Worm (Caenorhabditis elegans) whole organism, L1 larva: ENCODE measurements around the gene irld-47.

ENCODE experiments used
- C04F5.9 ChIP-seq: sonication (generic microtip); optimal IDR thresholded peaks from 2 replicates; lab custom pipeline; 2016; ENCODE audit warnings: missing genetic modification characterization, missing compliant biosample characterization
- C16A3.4 ChIP-seq: fragments of 150-350 bp; optimal IDR thresholded peaks from 2 replicates; lab custom pipeline; 2014; ENCODE audit warnings: missing biosample characterization, missing genetic modification characterization
- F16B12.6 ChIP-seq: fragments of 150-350 bp; optimal IDR thresholded peaks from 2 replicates; lab custom pipeline; 2014; ENCODE audit warnings: missing biosample characterization, missing genetic modification characterization
- alr-1 ChIP-seq: fragments of 200-800 bp; sonication (Bioruptor generic); optimal IDR thresholded peaks from 2 replicates; lab custom pipeline; 2018; ENCODE audit warnings: borderline replicate concordance, mild to moderate bottlenecking, missing genetic modification characterization, missing compliant biosample characterization
- blmp-1 ChIP-seq: fragments of 150-350 bp; optimal IDR thresholded peaks from 2 replicates; lab custom pipeline; 2014; ENCODE audit warnings: missing biosample characterization, missing genetic modification characterization
- ceh-82 ChIP-seq, 3 experiments: fragments of 150-350 bp in 1 of 3; sonication (generic microtip) in 2 of 3; optimal IDR thresholded peaks; 2 replicates each; lab custom pipeline; 2014 to 2017; ENCODE audit warnings: missing biosample characterization in 3 of 3, missing genetic modification characterization in 3 of 3
- ceh-88 ChIP-seq: fragments of 200-800 bp; sonication (Bioruptor generic); IDR thresholded peaks from 2 replicates; pipeline ENCODE4 v1.3.6; 2022; ENCODE audit warnings: missing genetic modification characterization, missing compliant biosample characterization
- dpl-1 ChIP-seq, 3 experiments: fragments of 150-350 bp in 2 of 3; sonication (generic microtip) in 1 of 3; optimal IDR thresholded peaks; 2 replicates each; lab custom pipeline; 2014 to 2017; ENCODE audit warnings: missing biosample characterization in 3 of 3, missing genetic modification characterization in 3 of 3, missing genetic modification reagents in 3 of 3
- efl-1 ChIP-seq, 4 experiments: fragments of 150-350 bp; optimal IDR thresholded peaks in 3 of 4; peaks in 1 of 4; 1 replicate in 1 of 4; 2 replicates in 3 of 4; lab custom pipeline; 2014; ENCODE audit warnings: missing biosample characterization in 2 of 4, missing genetic modification characterization in 2 of 4, missing genetic modification reagents in 2 of 4
- efl-3 ChIP-seq: fragments of 200-800 bp; sonication (Bioruptor generic); optimal IDR thresholded peaks from 2 replicates; lab custom pipeline; 2018; ENCODE audit warnings: mild to moderate bottlenecking, missing genetic modification characterization, missing compliant biosample characterization
- egl-13 ChIP-seq: sonication (generic microtip); optimal IDR thresholded peaks from 2 replicates; lab custom pipeline; 2016; ENCODE audit warnings: missing genotype, missing genetic modification reagents, missing genetic modification characterization, missing compliant biosample characterization
- egl-27 ChIP-seq, 2 experiments: fragments of 150-350 bp in 1 of 2; sonication (generic microtip); optimal IDR thresholded peaks; 3 replicates each; lab custom pipeline; 2017 to 2018; ENCODE audit warnings: missing biosample characterization in 2 of 2, missing genetic modification characterization in 2 of 2, missing genetic modification reagents in 2 of 2
- elt-2 ChIP-seq: sonication (generic microtip); optimal IDR thresholded peaks from 2 replicates; lab custom pipeline; 2016; ENCODE audit warnings: missing genetic modification characterization, mild to moderate bottlenecking, inconsistent platforms, missing compliant biosample characterization, missing genetic modification reagents
- elt-3 ChIP-seq, 6 experiments: fragments of 150-350 bp in 1 of 6; sonication (generic microtip); optimal IDR thresholded peaks; 2 replicates each; lab custom pipeline; 2017 to 2018; ENCODE audit warnings: missing biosample characterization in 6 of 6, missing genetic modification characterization in 6 of 6, inconsistent platforms in 1 of 6
- ets-5 ChIP-seq: fragments of 200-800 bp; sonication (Bioruptor generic); IDR thresholded peaks from 2 replicates; pipeline ENCODE4 v1.3.6; 2022; ENCODE audit warnings: missing genetic modification characterization, missing compliant biosample characterization
- fkh-10 ChIP-seq: sonication (generic microtip); optimal IDR thresholded peaks from 2 replicates; lab custom pipeline; 2017; ENCODE audit warnings: missing biosample characterization, missing genetic modification reagents, missing genetic modification characterization
- fos-1 ChIP-seq: fragments of 150-350 bp; optimal IDR thresholded peaks from 2 replicates; lab custom pipeline; 2014; ENCODE audit warnings: missing biosample characterization, missing genetic modification characterization
- hlh-17 ChIP-seq: fragments of 200-800 bp; sonication (Bioruptor generic); optimal IDR thresholded peaks from 2 replicates; lab custom pipeline; 2018; ENCODE audit warnings: missing genetic modification characterization, mild to moderate bottlenecking, missing compliant biosample characterization, moderate library complexity, borderline replicate concordance
- hlh-4 ChIP-seq: sonication (generic microtip); optimal IDR thresholded peaks from 2 replicates; lab custom pipeline; 2016; ENCODE audit warnings: mild to moderate bottlenecking, missing genetic modification characterization, missing compliant biosample characterization
- irx-1 ChIP-seq: sonication (generic microtip); optimal IDR thresholded peaks from 2 replicates; lab custom pipeline; 2016; ENCODE audit warnings: missing genetic modification characterization, missing compliant biosample characterization
- lin-15B ChIP-seq: fragments of 150-350 bp; sonication (generic microtip); optimal IDR thresholded peaks from 3 replicates; lab custom pipeline; 2014; ENCODE audit warnings: missing biosample characterization, missing genetic modification characterization
- lin-35 ChIP-seq, 2 experiments: fragments of 150-350 bp; optimal IDR thresholded peaks; 2 replicates each; lab custom pipeline; 2014; ENCODE audit warnings: missing biosample characterization in 2 of 2, missing genetic modification characterization in 2 of 2, missing genetic modification reagents in 2 of 2
- lin-39 ChIP-seq: fragments of 150-350 bp; optimal IDR thresholded peaks from 2 replicates; lab custom pipeline; 2014; ENCODE audit warnings: missing biosample characterization, missing genetic modification reagents, missing genetic modification characterization
- lir-3 ChIP-seq: sonication (generic microtip); optimal IDR thresholded peaks from 2 replicates; lab custom pipeline; 2016; ENCODE audit warnings: mild to moderate bottlenecking, missing genetic modification characterization, moderate library complexity, missing compliant biosample characterization; ENCODE audit not compliant: poor library complexity
- lsy-2 ChIP-seq, 2 experiments: fragments of 150-350 bp; optimal IDR thresholded peaks; 2 replicates each; lab custom pipeline; 2014; ENCODE audit warnings: missing biosample characterization in 2 of 2, missing genetic modification characterization in 2 of 2
- mef-2 ChIP-seq: fragments of 150-350 bp; optimal IDR thresholded peaks from 2 replicates; lab custom pipeline; 2014; ENCODE audit warnings: missing biosample characterization, missing genetic modification characterization
- nhr-19 ChIP-seq: fragments of 200-800 bp; sonication (Bioruptor generic); conservative IDR thresholded peaks from 2 replicates; pipeline ENCODE4 v1.3.6; 2022; ENCODE audit warnings: missing genetic modification characterization, missing compliant biosample characterization
- nhr-20 ChIP-seq: sonication (generic microtip); optimal IDR thresholded peaks from 2 replicates; lab custom pipeline; 2016; ENCODE audit warnings: mild to moderate bottlenecking, missing genetic modification characterization, missing compliant biosample characterization
- nhr-237 ChIP-seq: fragments of 150-350 bp; optimal IDR thresholded peaks from 2 replicates; lab custom pipeline; 2014; ENCODE audit warnings: missing biosample characterization, missing genetic modification characterization
- nhr-77 ChIP-seq: fragments of 150-350 bp; optimal IDR thresholded peaks from 2 replicates; lab custom pipeline; 2014; ENCODE audit warnings: missing biosample characterization, missing genetic modification characterization
- nhr-85 ChIP-seq: sonication (generic microtip); peaks from one replicate; lab custom pipeline; 2016; ENCODE audit warnings: missing genetic modification characterization, inconsistent platforms, missing compliant biosample characterization
- nhr-90 ChIP-seq: sonication (generic microtip); optimal IDR thresholded peaks from 2 replicates; lab custom pipeline; 2016; ENCODE audit warnings: mild to moderate bottlenecking, missing genetic modification characterization, missing compliant biosample characterization; ENCODE audit not compliant: poor library complexity
- pag-3 ChIP-seq: sonication (generic microtip); optimal IDR thresholded peaks from 2 replicates; lab custom pipeline; 2017; ENCODE audit warnings: missing genetic modification characterization, mild to moderate bottlenecking, missing compliant biosample characterization, antibody characterized with exemption, borderline replicate concordance; ENCODE audit not compliant: insufficient read depth
- pqm-1 ChIP-seq: sonication (generic microtip); optimal IDR thresholded peaks from 3 replicates; lab custom pipeline; 2017; ENCODE audit warnings: missing biosample characterization, missing genetic modification characterization
- skn-1 ChIP-seq: fragments of 150-350 bp; optimal IDR thresholded peaks from 2 replicates; lab custom pipeline; 2014; ENCODE audit warnings: missing biosample characterization, missing genetic modification characterization
- snu-23 ChIP-seq: sonication (generic microtip); optimal IDR thresholded peaks from 2 replicates; lab custom pipeline; 2016; ENCODE audit warnings: missing genetic modification characterization, missing compliant biosample characterization
- sox-4 ChIP-seq: sonication (generic microtip); optimal IDR thresholded peaks from 2 replicates; lab custom pipeline; 2016; ENCODE audit warnings: missing genetic modification characterization, missing compliant biosample characterization
- swsn-7 ChIP-seq: sonication (generic microtip); optimal IDR thresholded peaks from 2 replicates; lab custom pipeline; 2016; ENCODE audit warnings: missing genetic modification characterization, missing compliant biosample characterization
- tbx-2 ChIP-seq: sonication (generic microtip); optimal IDR thresholded peaks from 2 replicates; lab custom pipeline; 2016; ENCODE audit warnings: missing genetic modification characterization, missing compliant biosample characterization
- tlp-1 ChIP-seq: fragments of 150-350 bp; optimal IDR thresholded peaks from 2 replicates; lab custom pipeline; 2014; ENCODE audit warnings: missing biosample characterization, missing genetic modification characterization
- unc-130 ChIP-seq: fragments of 150-350 bp; optimal IDR thresholded peaks from 2 replicates; lab custom pipeline; 2017; ENCODE audit warnings: missing biosample characterization, missing genetic modification characterization, inconsistent platforms
- unc-30 ChIP-seq: sonication (generic microtip); optimal IDR thresholded peaks from 2 replicates; lab custom pipeline; 2017; ENCODE audit warnings: missing biosample characterization, missing genetic modification characterization
- unc-62 ChIP-seq: fragments of 150-350 bp; optimal IDR thresholded peaks from 2 replicates; lab custom pipeline; 2014; ENCODE audit warnings: missing biosample characterization, missing genetic modification reagents, missing genetic modification characterization
- zag-1 ChIP-seq: fragments of 150-350 bp; optimal IDR thresholded peaks from 2 replicates; lab custom pipeline; 2014; ENCODE audit warnings: missing biosample characterization, missing genetic modification characterization

Gene irld-47

DNA sequence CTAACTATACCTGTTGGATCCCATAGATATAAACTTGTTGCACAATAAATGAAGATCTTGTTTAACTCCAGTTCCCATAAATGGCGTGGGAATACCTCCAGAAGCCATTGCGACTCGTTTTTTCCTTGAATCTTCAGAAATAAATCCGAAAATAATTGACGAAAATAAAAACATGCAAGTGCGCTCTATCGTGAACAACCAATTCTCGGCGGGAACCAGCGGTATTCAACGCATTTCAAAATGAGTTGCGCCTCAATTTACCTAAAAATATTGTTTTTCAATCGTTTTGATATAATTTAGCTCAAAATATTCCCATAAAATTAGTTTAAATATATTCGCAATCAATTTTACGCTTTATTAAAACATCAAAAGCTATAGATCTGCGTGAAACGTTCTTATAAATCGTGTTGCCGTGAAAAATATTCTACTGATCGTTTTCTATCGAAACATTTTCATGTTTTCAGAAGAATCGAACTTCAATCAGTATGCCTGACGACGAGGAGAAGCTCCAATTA, 41.2 kb downstream of the irld-47 start, which contains the start of the genes snpc-1.1 and spdl-1 (continued):
- TF ChIP-seq nhr-77 (tag; lab: Kevin White, UChicago) (no peak), nhr-20 (tag; lab: Kevin White, UChicago) (no peak), lsy-2 (tag; optimal IDR thresholded peaks at IDR 0.05; lab: Kevin White, UChicago) (peak in 1 of 2 experiments; percentile 65), pag-3 (tag; lab: Kevin White, UChicago) (no peak), pqm-1 (no peak), lir-3 (tag; lab: Kevin White, UChicago) (no peak), nhr-237 (tag; lab: Kevin White, UChicago) (no peak), elt-2 (tag; lab: Kevin White, UChicago) (no peak), fos-1 (no peak), egl-27 (tag; optimal IDR thresholded peaks at IDR 0.05; lab: Kevin White, UChicago) (no peak), hlh-4 (tag; lab: Kevin White, UChicago) (no peak), fkh-10 (GFP tag; lab: Kevin White, UChicago) (no peak), tlp-1 (no peak), sox-4 (tag; lab: Kevin White, UChicago) (no peak), ceh-88 (no peak), F16B12.6 (tag; lab: Kevin White, UChicago) (no peak), mef-2 (tag; lab: Kevin White, UChicago) (no peak), nhr-85 (tag; lab: Kevin White, UChicago) (peak; percentile 5), lin-39 (tag; lab: Kevin White, UChicago) (no peak), efl-3 (GFP tag; lab: Kevin White, UChicago) (no peak), ceh-82 (tag; optimal IDR thresholded peaks at IDR 0.05; lab: Kevin White, UChicago) (peak in 1 of 3 experiments; percentile 7), lin-35 (GFP tag; optimal IDR thresholded peaks at IDR 0.05; lab: Kevin White, UChicago) (peak; percentile 67 to 91), alr-1 (tag; lab: Kevin White, UChicago) (no peak), skn-1 (tag; lab: Kevin White, UChicago) (peak; percentile 27), unc-30 (tag; lab: Kevin White, UChicago) (no peak), lin-15B (tag; lab: Kevin White, UChicago) (peak; percentile 1), hlh-17 (no peak), unc-130 (tag; lab: Kevin White, UChicago) (no peak), zag-1 (tag; lab: Kevin White, UChicago) (no peak), C04F5.9 (tag; lab: Kevin White, UChicago) (no peak), nhr-90 (tag; lab: Kevin White, UChicago) (no peak), egl-13 (no peak), C16A3.4 (peak; percentile 2), irx-1 (tag; lab: Kevin White, UChicago) (no peak), tbx-2 (tag; lab: Kevin White, UChicago) (no peak)

DNA sequence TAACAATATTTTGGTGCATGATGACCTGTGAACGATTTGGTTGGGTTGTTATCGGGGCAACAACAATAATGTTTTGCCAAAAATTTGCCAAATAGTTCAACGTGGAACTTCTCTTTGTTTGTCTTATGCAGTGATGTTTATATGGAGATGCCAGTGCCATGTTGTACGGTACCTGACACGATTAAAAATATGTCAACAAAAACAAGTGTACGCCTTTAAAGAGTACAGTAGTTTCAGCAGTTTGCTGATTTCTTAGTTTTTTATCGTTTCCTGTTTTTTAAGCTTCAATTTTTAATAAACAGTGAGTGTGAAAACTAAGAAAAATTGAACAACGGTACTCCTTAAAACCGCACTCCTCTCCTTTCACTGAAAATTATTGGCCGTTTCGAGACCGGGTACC, 44.1 kb downstream of the irld-47 start:
- TF ChIP-seq elt-2 (tag; lab: Kevin White, UChicago) (peak; percentile 4), snu-23 (no peak)

DNA sequence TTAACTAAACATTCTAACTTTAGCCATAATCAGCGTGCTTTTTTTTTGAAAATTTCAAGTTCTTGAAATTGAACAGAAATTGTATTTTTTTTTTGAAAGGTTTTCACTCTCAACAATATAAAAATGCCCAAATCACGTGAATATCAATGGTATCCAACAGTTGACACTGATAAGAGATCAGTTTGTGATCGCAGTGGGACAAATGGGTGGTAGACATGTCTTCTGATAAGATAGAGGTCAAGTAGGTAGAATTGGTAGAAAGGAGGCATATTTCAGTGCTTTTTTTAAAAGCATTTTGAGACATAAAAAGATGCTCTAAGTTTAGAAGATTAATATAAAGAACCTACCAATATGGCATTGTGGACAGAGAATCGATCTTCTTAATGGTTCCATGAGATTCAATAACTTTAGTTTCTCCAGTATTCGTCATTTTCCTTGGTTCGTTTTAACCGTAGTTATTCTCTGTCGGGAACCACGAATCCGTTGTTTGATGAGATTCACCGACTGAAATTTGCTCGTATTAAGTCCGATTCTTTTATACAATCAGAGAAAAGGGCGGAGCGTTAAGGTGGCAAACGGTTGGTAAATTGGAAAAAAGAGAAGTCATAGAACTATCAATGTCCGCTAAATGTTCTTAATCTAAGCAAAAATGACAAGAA, 44.9 kb downstream of the irld-47 start, which contains the start of gene mthf-1:
Gene mthf-1 (minus strand): TSS at position 504 of the 659 bp plus-strand sequence.
- no peak for TF ChIP-seq F16B12.6 (tag; lab: Kevin White, UChicago)
- TF ChIP-seq snu-23, result peak; percentile 1
- no peak for TF ChIP-seq pag-3 (tag; lab: Kevin White, UChicago)
- TF ChIP-seq elt-2 (tag; lab: Kevin White, UChicago), result peak; percentile 86
- TF ChIP-seq efl-1 (optimal IDR thresholded peaks at IDR 0.05; lab: Kevin White, UChicago), result no peak
- peak in 1 of 2 experiments; percentile 6 for TF ChIP-seq efl-1 (GFP tag; optimal IDR thresholded peaks at IDR 0.05 in 1 of 2; lab: Kevin White, UChicago)
- TF ChIP-seq swsn-7 (tag; lab: Kevin White, UChicago), result no peak
- TF ChIP-seq blmp-1, result peak; percentile 69
- TF ChIP-seq C16A3.4, result peak; percentile 2
- TF ChIP-seq nhr-20 (tag; lab: Kevin White, UChicago), result peak; percentile 41
- TF ChIP-seq nhr-90 (tag; lab: Kevin White, UChicago), result peak; percentile 66
- TF ChIP-seq unc-130 (tag; lab: Kevin White, UChicago), result no peak
- no peak for TF ChIP-seq ets-5 (GFP tag; lab: Robert Waterston, UW)
- peak in 1 of 2 experiments; percentile 60 for TF ChIP-seq lin-35 (GFP tag; optimal IDR thresholded peaks at IDR 0.05; lab: Kevin White, UChicago)
- TF ChIP-seq fkh-10 (GFP tag; lab: Kevin White, UChicago), result no peak
- peak; percentile 70 for TF ChIP-seq nhr-85 (tag; lab: Kevin White, UChicago)
- TF ChIP-seq tlp-1, result no peak
- TF ChIP-seq nhr-19, result peak; percentile 15; the same call in 1 of the 2 replicates
- TF ChIP-seq unc-62 (GFP tag; lab: Kevin White, UChicago), result no peak
- no peak for TF ChIP-seq egl-27 (tag; optimal IDR thresholded peaks at IDR 0.05; lab: Kevin White, UChicago)
- TF ChIP-seq dpl-1 (GFP tag; optimal IDR thresholded peaks at IDR 0.05; lab: Kevin White, UChicago), result peak in 1 of 3 experiments; percentile 17
- TF ChIP-seq tbx-2 (tag; lab: Kevin White, UChicago), result no peak
- peak in 1 of 2 experiments; percentile 1 for TF ChIP-seq lsy-2 (tag; optimal IDR thresholded peaks at IDR 0.05; lab: Kevin White, UChicago)
- TF ChIP-seq elt-3 (tag; optimal IDR thresholded peaks at IDR 0.05; lab: Kevin White, UChicago), result peak in 4 of 6 experiments; percentile 23 to 73 (median 67)
